Worm (Caenorhabditis elegans) whole organism, L1 larva: ENCODE measurements around the gene str-236.

Source experiments
- C16A3.4 ChIP-seq: fragments of 150-350 bp; optimal IDR thresholded peaks from 2 replicates; lab custom pipeline; 2014; ENCODE audit warnings: missing biosample characterization, missing genetic modification characterization
- F16B12.6 ChIP-seq: fragments of 150-350 bp; optimal IDR thresholded peaks from 2 replicates; lab custom pipeline; 2014; ENCODE audit warnings: missing biosample characterization, missing genetic modification characterization
- alr-1 ChIP-seq: fragments of 200-800 bp; sonication (Bioruptor generic); optimal IDR thresholded peaks from 2 replicates; lab custom pipeline; 2018; ENCODE audit warnings: borderline replicate concordance, mild to moderate bottlenecking, missing genetic modification characterization, missing compliant biosample characterization
- aly-2 ChIP-seq: fragments of 150-350 bp; optimal IDR thresholded peaks from 2 replicates; lab custom pipeline; 2014; ENCODE audit warnings: missing biosample characterization, missing genetic modification characterization
- ama-1 ChIP-seq: fragments of 150-350 bp; optimal IDR thresholded peaks from 2 replicates; lab custom pipeline; 2014
- blmp-1 ChIP-seq: fragments of 150-350 bp; optimal IDR thresholded peaks from 2 replicates; lab custom pipeline; 2014; ENCODE audit warnings: missing biosample characterization, missing genetic modification characterization
- ceh-8 ChIP-seq: fragments of 200-800 bp; sonication (Bioruptor generic); optimal IDR thresholded peaks from 2 replicates; lab custom pipeline; 2018; ENCODE audit warnings: mild to moderate bottlenecking, missing genetic modification characterization, moderate library complexity, missing compliant biosample characterization
- ceh-82 ChIP-seq, 3 experiments: fragments of 150-350 bp in 1 of 3; sonication (generic microtip) in 2 of 3; optimal IDR thresholded peaks; 2 replicates each; lab custom pipeline; 2014 to 2017; ENCODE audit warnings: missing biosample characterization in 3 of 3, missing genetic modification characterization in 3 of 3
- ceh-88 ChIP-seq: fragments of 200-800 bp; sonication (Bioruptor generic); IDR thresholded peaks from 2 replicates; pipeline ENCODE4 v1.3.6; 2022; ENCODE audit warnings: missing genetic modification characterization, missing compliant biosample characterization
- ceh-90 ChIP-seq: sonication (generic microtip); optimal IDR thresholded peaks from 2 replicates; lab custom pipeline; 2016; ENCODE audit warnings: missing genetic modification characterization, missing compliant biosample characterization
- ces-1 ChIP-seq: fragments of 150-350 bp; optimal IDR thresholded peaks from 2 replicates; lab custom pipeline; 2014; ENCODE audit warnings: missing biosample characterization, missing genetic modification reagents, missing genetic modification characterization
- dsc-1 ChIP-seq: sonication (generic microtip); optimal IDR thresholded peaks from 2 replicates; lab custom pipeline; 2016; ENCODE audit warnings: mild to moderate bottlenecking, missing genetic modification characterization, missing compliant biosample characterization
- efl-1 ChIP-seq, 4 experiments: fragments of 150-350 bp; optimal IDR thresholded peaks in 3 of 4; peaks in 1 of 4; 1 replicate in 1 of 4; 2 replicates in 3 of 4; lab custom pipeline; 2014; ENCODE audit warnings: missing biosample characterization in 2 of 4, missing genetic modification characterization in 2 of 4, missing genetic modification reagents in 2 of 4
- efl-3 ChIP-seq: fragments of 200-800 bp; sonication (Bioruptor generic); optimal IDR thresholded peaks from 2 replicates; lab custom pipeline; 2018; ENCODE audit warnings: mild to moderate bottlenecking, missing genetic modification characterization, missing compliant biosample characterization
- egl-27 ChIP-seq, 2 experiments: fragments of 150-350 bp in 1 of 2; sonication (generic microtip); optimal IDR thresholded peaks; 3 replicates each; lab custom pipeline; 2017 to 2018; ENCODE audit warnings: missing biosample characterization in 2 of 2, missing genetic modification characterization in 2 of 2, missing genetic modification reagents in 2 of 2
- elt-2 ChIP-seq: sonication (generic microtip); optimal IDR thresholded peaks from 2 replicates; lab custom pipeline; 2016; ENCODE audit warnings: missing genetic modification characterization, mild to moderate bottlenecking, inconsistent platforms, missing compliant biosample characterization, missing genetic modification reagents
- elt-3 ChIP-seq, 6 experiments: fragments of 150-350 bp in 1 of 6; sonication (generic microtip); optimal IDR thresholded peaks; 2 replicates each; lab custom pipeline; 2017 to 2018; ENCODE audit warnings: missing biosample characterization in 6 of 6, missing genetic modification characterization in 6 of 6, inconsistent platforms in 1 of 6
- fkh-10 ChIP-seq: sonication (generic microtip); optimal IDR thresholded peaks from 2 replicates; lab custom pipeline; 2017; ENCODE audit warnings: missing biosample characterization, missing genetic modification reagents, missing genetic modification characterization
- fkh-4 ChIP-seq: sonication (generic microtip); optimal IDR thresholded peaks from 2 replicates; lab custom pipeline; 2016; ENCODE audit warnings: missing compliant biosample characterization, missing genetic modification characterization, borderline replicate concordance
- fkh-8 ChIP-seq: sonication (generic microtip); optimal IDR thresholded peaks from 2 replicates; lab custom pipeline; 2016; ENCODE audit warnings: mild to moderate bottlenecking, missing genetic modification characterization, missing compliant biosample characterization
- hlh-17 ChIP-seq: fragments of 200-800 bp; sonication (Bioruptor generic); optimal IDR thresholded peaks from 2 replicates; lab custom pipeline; 2018; ENCODE audit warnings: missing genetic modification characterization, mild to moderate bottlenecking, missing compliant biosample characterization, moderate library complexity, borderline replicate concordance
- hlh-4 ChIP-seq: sonication (generic microtip); optimal IDR thresholded peaks from 2 replicates; lab custom pipeline; 2016; ENCODE audit warnings: mild to moderate bottlenecking, missing genetic modification characterization, missing compliant biosample characterization
- isw-1 ChIP-seq: fragments of 200-800 bp; sonication (Bioruptor generic); IDR thresholded peaks from 2 replicates; pipeline ENCODE4 v1.3.6; 2022; ENCODE audit warnings: missing genetic modification characterization, missing compliant biosample characterization
- lin-14 ChIP-seq: fragments of 200-800 bp; sonication (Bioruptor generic); optimal IDR thresholded peaks from 2 replicates; lab custom pipeline; 2018; ENCODE audit warnings: mild to moderate bottlenecking, missing genetic modification characterization, moderate library complexity, missing compliant biosample characterization
- lin-39 ChIP-seq: fragments of 150-350 bp; optimal IDR thresholded peaks from 2 replicates; lab custom pipeline; 2014; ENCODE audit warnings: missing biosample characterization, missing genetic modification reagents, missing genetic modification characterization
- mdl-1 ChIP-seq, 2 experiments: fragments of 150-350 bp; optimal IDR thresholded peaks; 2 replicates each; lab custom pipeline; 2014 to 2017; ENCODE audit warnings: missing biosample characterization in 2 of 2, missing genetic modification characterization in 2 of 2, inconsistent platforms in 1 of 2
- nhr-11 ChIP-seq: fragments of 150-350 bp; optimal IDR thresholded peaks from 2 replicates; lab custom pipeline; 2014; ENCODE audit warnings: missing biosample characterization, missing genetic modification characterization
- nhr-19 ChIP-seq: fragments of 200-800 bp; sonication (Bioruptor generic); conservative IDR thresholded peaks from 2 replicates; pipeline ENCODE4 v1.3.6; 2022; ENCODE audit warnings: missing genetic modification characterization, missing compliant biosample characterization
- nhr-47 ChIP-seq: sonication (generic microtip); optimal IDR thresholded peaks from 2 replicates; lab custom pipeline; 2016; ENCODE audit warnings: mild to moderate bottlenecking, missing genetic modification characterization, moderate library complexity, missing compliant biosample characterization
- nhr-71 ChIP-seq: sonication (generic microtip); optimal IDR thresholded peaks from 2 replicates; lab custom pipeline; 2016; ENCODE audit warnings: mild to moderate bottlenecking, missing genetic modification characterization, moderate library complexity, missing compliant biosample characterization
- nhr-84 ChIP-seq: sonication (generic microtip); optimal IDR thresholded peaks from 2 replicates; lab custom pipeline; 2017; ENCODE audit warnings: missing biosample characterization, missing genetic modification characterization
- pqm-1 ChIP-seq: sonication (generic microtip); optimal IDR thresholded peaks from 3 replicates; lab custom pipeline; 2017; ENCODE audit warnings: missing biosample characterization, missing genetic modification characterization
- rnt-1 ChIP-seq: sonication (generic microtip); optimal IDR thresholded peaks from 2 replicates; lab custom pipeline; 2016; ENCODE audit warnings: mild to moderate bottlenecking, missing genetic modification characterization, moderate library complexity, missing compliant biosample characterization
- skn-1 ChIP-seq: fragments of 150-350 bp; optimal IDR thresholded peaks from 2 replicates; lab custom pipeline; 2014; ENCODE audit warnings: missing biosample characterization, missing genetic modification characterization
- sox-4 ChIP-seq: sonication (generic microtip); optimal IDR thresholded peaks from 2 replicates; lab custom pipeline; 2016; ENCODE audit warnings: missing genetic modification characterization, missing compliant biosample characterization
- sptf-1 ChIP-seq: fragments of 150-350 bp; optimal IDR thresholded peaks from 2 replicates; lab custom pipeline; 2014; ENCODE audit warnings: missing biosample characterization, missing genetic modification characterization
- swsn-7 ChIP-seq: sonication (generic microtip); optimal IDR thresholded peaks from 2 replicates; lab custom pipeline; 2016; ENCODE audit warnings: missing genetic modification characterization, missing compliant biosample characterization
- tlp-1 ChIP-seq: fragments of 150-350 bp; optimal IDR thresholded peaks from 2 replicates; lab custom pipeline; 2014; ENCODE audit warnings: missing biosample characterization, missing genetic modification characterization
- zip-4 ChIP-seq: fragments of 200-800 bp; sonication (Bioruptor generic); optimal IDR thresholded peaks from 2 replicates; lab custom pipeline; 2018; ENCODE audit warnings: mild to moderate bottlenecking, missing genetic modification characterization, moderate library complexity, missing compliant biosample characterization
- ztf-11 ChIP-seq, 2 experiments: sonication (generic microtip); optimal IDR thresholded peaks; 2 replicates each; lab custom pipeline; 2016 to 2017; ENCODE audit warnings: missing genetic modification characterization in 2 of 2, missing biosample characterization in 1 of 2, missing compliant biosample characterization in 1 of 2
- ztf-4 ChIP-seq: fragments of 150-350 bp; optimal IDR thresholded peaks from 2 replicates; lab custom pipeline; 2014; ENCODE audit warnings: missing biosample characterization, missing genetic modification characterization

The str-236 gene

ce11 chrV:1487262-1487661 lies 40.6 kb downstream of the str-236 start:
- TF ChIP-seq hlh-4 (tag; lab: Kevin White, UChicago) (peak; percentile 53), nhr-11 (tag; lab: Kevin White, UChicago) (no peak), efl-1 (optimal IDR thresholded peaks at IDR 0.05; lab: Kevin White, UChicago) (no peak), efl-1 (GFP tag; optimal IDR thresholded peaks at IDR 0.05 in 1 of 2; lab: Kevin White, UChicago) (no peak), aly-2 (tag; lab: Kevin White, UChicago) (no peak), alr-1 (tag; lab: Kevin White, UChicago) (no peak), ceh-88 (GFP tag; lab: Robert Waterston, UW) (no peak), pqm-1 (no peak), fkh-8 (tag; lab: Kevin White, UChicago) (peak; percentile 85), nhr-47 (peak; percentile 30), elt-2 (no peak), hlh-17 (GFP tag; lab: Kevin White, UChicago) (no peak), elt-3 (tag; optimal IDR thresholded peaks at IDR 0.05; lab: Kevin White, UChicago) (no peak), lin-39 (no peak), sptf-1 (no peak), lin-14 (GFP tag; lab: Kevin White, UChicago) (peak; percentile 30), nhr-71 (tag; lab: Kevin White, UChicago) (peak; percentile 48), efl-3 (GFP tag; lab: Kevin White, UChicago) (no peak), isw-1 (no peak), ceh-82 (tag; optimal IDR thresholded peaks at IDR 0.05; lab: Kevin White, UChicago) (no peak), dsc-1 (tag; lab: Kevin White, UChicago) (peak; percentile 70), ceh-8 (no peak), rnt-1 (no peak), ztf-11 (tag; optimal IDR thresholded peaks at IDR 0.05; lab: Kevin White, UChicago) (no peak), C16A3.4 (tag; lab: Kevin White, UChicago) (no peak), skn-1 (tag; lab: Kevin White, UChicago) (no peak), sox-4 (tag; lab: Kevin White, UChicago) (peak; percentile 2)

- TF ChIP-seq efl-3 (GFP tag; lab: Kevin White, UChicago): no peak
- TF ChIP-seq fkh-10 (GFP tag; lab: Kevin White, UChicago): peak; percentile 94
- TF ChIP-seq zip-4: no peak
- TF ChIP-seq ceh-8: no peak
- TF ChIP-seq egl-27 (tag; optimal IDR thresholded peaks at IDR 0.05; lab: Kevin White, UChicago): no peak
- peak; percentile 76 for TF ChIP-seq ces-1 (GFP tag; lab: Kevin White, UChicago)
- no peak for TF ChIP-seq nhr-19 (GFP tag; lab: Robert Waterston, UW)
- TF ChIP-seq ztf-4 (tag; lab: Kevin White, UChicago): no peak
- no peak for TF ChIP-seq rnt-1
- TF ChIP-seq lin-14 (GFP tag; lab: Kevin White, UChicago): peak; percentile 84
Measured at ce11 chrV:1486031-1486430, 41.9 kb downstream of the str-236 start.

- no peak for TF ChIP-seq mdl-1 (tag; optimal IDR thresholded peaks at IDR 0.05; lab: Kevin White, UChicago)
- no peak for TF ChIP-seq elt-2
- TF ChIP-seq dsc-1 (tag; lab: Kevin White, UChicago): no peak
- TF ChIP-seq swsn-7: no peak
- TF ChIP-seq ceh-90: no peak
- no peak for TF ChIP-seq nhr-71 (tag; lab: Kevin White, UChicago)
- no peak for TF ChIP-seq C16A3.4 (tag; lab: Kevin White, UChicago)
- TF ChIP-seq F16B12.6 (tag; lab: Kevin White, UChicago): no peak
- TF ChIP-seq hlh-17 (GFP tag; lab: Kevin White, UChicago): no peak
- TF ChIP-seq ama-1 (lab: Kevin White, UChicago): no peak
- no peak for TF ChIP-seq rnt-1
- TF ChIP-seq ztf-11 (tag; optimal IDR thresholded peaks at IDR 0.05; lab: Kevin White, UChicago): no peak
- no peak for TF ChIP-seq pqm-1
- TF ChIP-seq nhr-84 (tag; lab: Kevin White, UChicago): no peak
- TF ChIP-seq tlp-1: no peak
- no peak for TF ChIP-seq blmp-1 (tag; lab: Kevin White, UChicago)
- TF ChIP-seq fkh-4 (tag; lab: Kevin White, UChicago): no peak
Measured at ce11 chrV:1481742-1482141, 46.1 kb downstream of the str-236 start, which contains the start of gene C38C3.4. Gene C38C3.4 (plus strand): TSS chrV:1482042.
